Worm (Caenorhabditis elegans) whole organism, young adult: Measurements from ENCODE around the gene ZK418.2.
A peak's percentile ranks its signal among the peaks of the same experiment; 100 is the strongest.

Experiments used
- F23B12.7 ChIP-seq: sonication (generic microtip); optimal IDR thresholded peaks from 2 replicates; lab custom pipeline; 2017; ENCODE audit warnings: missing genetic modification characterization, mild to moderate bottlenecking, missing compliant biosample characterization, antibody characterized with exemption, moderate library complexity; ENCODE audit not compliant: insufficient read depth
- F57C9.4 ChIP-seq: sonication (generic microtip); optimal IDR thresholded peaks from 2 replicates; lab custom pipeline; 2017; ENCODE audit warnings: mild to moderate bottlenecking, missing genetic modification characterization, missing compliant biosample characterization
- ZK185.1 ChIP-seq: sonication (generic microtip); optimal IDR thresholded peaks from 2 replicates; lab custom pipeline; 2016; ENCODE audit warnings: mild to moderate bottlenecking, missing genetic modification characterization, missing compliant biosample characterization; ENCODE audit not compliant: poor library complexity, severe bottlenecking
- chd-7 ChIP-seq: sonication (generic microtip); optimal IDR thresholded peaks from 2 replicates; lab custom pipeline; 2016; ENCODE audit warnings: mild to moderate bottlenecking, missing genetic modification characterization, moderate library complexity, missing compliant biosample characterization
- gei-17 ChIP-seq: fragments of 200-800 bp; sonication (Bioruptor generic); optimal IDR thresholded peaks from 2 replicates; lab custom pipeline; 2018; ENCODE audit warnings: mild to moderate bottlenecking, missing genetic modification characterization, missing compliant biosample characterization
- hsf-1 ChIP-seq: fragments of 200-800 bp; sonication (Bioruptor generic); IDR thresholded peaks from 2 replicates; pipeline ENCODE4 v1.3.6; 2022; ENCODE audit warnings: missing genetic modification reagents, missing genetic modification characterization, missing compliant biosample characterization
- madf-8 ChIP-seq: fragments of 200-800 bp; sonication (Bioruptor generic); conservative IDR thresholded peaks from 2 replicates; pipeline ENCODE4 v1.3.6; 2022; ENCODE audit warnings: missing genetic modification reagents, missing genetic modification characterization, missing compliant biosample characterization
- mcd-1 ChIP-seq: fragments of 200-800 bp; sonication (Bioruptor generic); IDR thresholded peaks from 2 replicates; pipeline ENCODE4 v1.3.6; 2022; ENCODE audit warnings: missing genetic modification reagents, missing genetic modification characterization, missing compliant biosample characterization
- pha-4 ChIP-seq: fragments of 150-350 bp; sonication (generic microtip); optimal IDR thresholded peaks from 2 replicates; lab custom pipeline; 2014; ENCODE audit warnings: missing biosample characterization, missing genetic modification reagents, missing genetic modification characterization

DNA sequence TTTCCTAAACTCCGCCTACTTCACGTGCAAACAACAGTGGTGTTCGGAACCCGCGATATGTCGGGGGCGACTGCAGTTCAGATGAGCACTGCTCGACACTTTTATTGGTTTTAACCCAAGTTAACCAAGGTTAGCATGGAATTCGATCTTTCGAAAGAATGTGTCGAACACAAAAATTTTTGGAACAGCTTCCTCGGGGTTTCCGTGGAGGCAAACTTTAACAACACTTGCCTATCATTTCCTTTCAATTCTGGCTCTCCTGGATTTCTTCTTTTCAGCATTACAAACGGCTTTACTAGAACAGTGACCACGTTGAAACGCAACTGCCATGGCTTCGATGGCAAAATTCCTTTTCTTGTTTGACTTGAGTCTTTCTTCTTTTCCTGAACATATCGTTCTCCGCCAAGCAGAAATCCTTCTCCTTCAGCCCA, 50.2 kb downstream of the ZK418.2 start:
- peak; percentile 40 for TF ChIP-seq chd-7 (tag; lab: Kevin White, UChicago)
- peak; percentile 75 for TF ChIP-seq F23B12.7 (tag; lab: Kevin White, UChicago)
- peak; percentile 75 for TF ChIP-seq hsf-1 (GFP tag; lab: Robert Waterston, UW)
- peak; percentile 49 for TF ChIP-seq gei-17 (GFP tag; lab: Kevin White, UChicago)
- TF ChIP-seq madf-8 (GFP tag; lab: Robert Waterston, UW): 0 out of 2 replicates have a peak, but pooled peaks have one; percentile 16
- TF ChIP-seq F57C9.4: peak; percentile 40
- no peak for TF ChIP-seq pha-4 (tag; lab: Kevin White, UChicago)
- no peak for TF ChIP-seq ZK185.1 (tag; lab: Kevin White, UChicago)
- TF ChIP-seq mcd-1: peak; percentile 65
